Fruit fly (Drosophila melanogaster) whole organism, prepupa: ENCODE data around the gene CG5214.
A peak's percentile ranks its signal among the peaks of the same experiment; 100 is the strongest.

ENCODE experiments used
- Blimp-1 ChIP-seq: fragments of 200-800 bp; sonication (Bioruptor generic); optimal IDR thresholded peaks from 3 replicates; lab custom pipeline; 2017; ENCODE audit warnings: missing biosample characterization, missing genetic modification characterization, mild to moderate bottlenecking, moderate library complexity, missing genetic modification reagents
- CG10631 ChIP-seq: fragments of 200-800 bp; sonication (Bioruptor generic); optimal IDR thresholded peaks from 2 replicates; lab custom pipeline; 2016; ENCODE audit warnings: missing biosample characterization, missing genetic modification characterization
- CG11294 ChIP-seq: fragments of 200-800 bp; sonication (Bioruptor generic); IDR thresholded peaks from 2 replicates; pipeline ENCODE4 v1.3.6; 2022; ENCODE audit warnings: missing biosample characterization, missing genetic modification characterization
- CG15336 ChIP-seq: fragments of 200-800 bp; sonication (Bioruptor generic); IDR thresholded peaks from 2 replicates; pipeline ENCODE4 v1.3.6; 2022; ENCODE audit warnings: missing biosample characterization, missing genetic modification characterization
- CG3032 ChIP-seq: fragments of 200-800 bp; optimal IDR thresholded peaks from 2 replicates; lab custom pipeline; 2019; ENCODE audit warnings: missing biosample characterization, mild to moderate bottlenecking, missing genetic modification characterization, moderate library complexity
- CG31627 ChIP-seq: fragments of 200-800 bp; sonication (Bioruptor generic); optimal IDR thresholded peaks from 3 replicates; lab custom pipeline; 2016; ENCODE audit warnings: missing biosample characterization, missing genetic modification characterization
- CG34406 ChIP-seq: fragments of 200-800 bp; sonication (Bioruptor generic); optimal IDR thresholded peaks from 3 replicates; lab custom pipeline; 2016; ENCODE audit warnings: missing biosample characterization, missing genetic modification characterization
- CG6163 ChIP-seq: fragments of 200-800 bp; sonication (Bioruptor generic); IDR thresholded peaks from 3 replicates; pipeline ENCODE4 v1.3.6; 2022; ENCODE audit warnings: missing biosample characterization, missing genetic modification characterization
- CG6276 ChIP-seq: fragments of 200-800 bp; sonication (Bioruptor generic); optimal IDR thresholded peaks from 2 replicates; lab custom pipeline; 2017; ENCODE audit warnings: missing biosample characterization, mild to moderate bottlenecking, missing genetic modification characterization
- CG6808 ChIP-seq: fragments of 200-800 bp; sonication (Bioruptor generic); optimal IDR thresholded peaks from 3 replicates; lab custom pipeline; 2017; ENCODE audit warnings: missing biosample characterization, missing genetic modification characterization, mild to moderate bottlenecking, moderate library complexity, missing genetic modification reagents
- CG6854 ChIP-seq: fragments of 200-800 bp; sonication (Bioruptor generic); optimal IDR thresholded peaks from 2 replicates; lab custom pipeline; 2017; ENCODE audit warnings: missing biosample characterization, mild to moderate bottlenecking, missing genetic modification characterization
- CG7368 ChIP-seq: fragments of 200-800 bp; sonication (Bioruptor generic); optimal IDR thresholded peaks from 3 replicates; lab custom pipeline; 2016; ENCODE audit warnings: missing biosample characterization, missing genetic modification characterization
- CG8119 ChIP-seq: fragments of 200-800 bp; sonication (Bioruptor generic); IDR thresholded peaks from 3 replicates; pipeline ENCODE4 v1.3.6; 2022; ENCODE audit warnings: missing biosample characterization, missing genetic modification characterization
- CG8319 ChIP-seq: fragments of 200-800 bp; sonication (Bioruptor generic); optimal IDR thresholded peaks from 3 replicates; lab custom pipeline; 2016; ENCODE audit warnings: missing biosample characterization, missing genetic modification characterization
- CG8632 ChIP-seq: fragments of 200-800 bp; sonication (Bioruptor generic); optimal IDR thresholded peaks from 3 replicates; lab custom pipeline; 2016; ENCODE audit warnings: missing biosample characterization, missing genetic modification characterization
- CG9139 ChIP-seq: fragments of 200-800 bp; sonication (Bioruptor generic); optimal IDR thresholded peaks from 3 replicates; lab custom pipeline; 2017; ENCODE audit warnings: missing biosample characterization, mild to moderate bottlenecking, missing genetic modification characterization
- Eip75B ChIP-seq: fragments of 200-800 bp; sonication (Bioruptor generic); optimal IDR thresholded peaks from 3 replicates; lab custom pipeline; 2016; ENCODE audit warnings: missing biosample characterization, missing genetic modification characterization
- Eip78C ChIP-seq: fragments of 200-800 bp; sonication (Bioruptor generic); peaks from one replicate; lab custom pipeline; 2016; ENCODE audit warnings: missing biosample characterization, missing genetic modification characterization
- Eip93F ChIP-seq: fragments of 200-800 bp; sonication (Bioruptor generic); optimal IDR thresholded peaks from 2 replicates; lab custom pipeline; 2016; ENCODE audit warnings: missing biosample characterization, mild to moderate bottlenecking, missing genetic modification characterization
- Ets96B ChIP-seq: fragments of 200-800 bp; optimal IDR thresholded peaks from 2 replicates; lab custom pipeline; 2019; ENCODE audit warnings: missing biosample characterization, mild to moderate bottlenecking, missing genetic modification characterization, moderate library complexity
- Hr38 ChIP-seq: sonication (Bioruptor generic); optimal IDR thresholded peaks from 2 replicates; lab custom pipeline; 2016; ENCODE audit warnings: missing biosample characterization, missing genetic modification characterization
- Hr39 ChIP-seq: fragments of 200-800 bp; sonication (Bioruptor generic); optimal IDR thresholded peaks from 2 replicates; lab custom pipeline; 2016; ENCODE audit warnings: missing biosample characterization, missing genetic modification characterization
- Lpt ChIP-seq: fragments of 200-800 bp; sonication (Bioruptor generic); optimal IDR thresholded peaks from 3 replicates; lab custom pipeline; 2016; ENCODE audit warnings: missing biosample characterization, missing genetic modification characterization
- Sox102F ChIP-seq: fragments of 200-800 bp; sonication (Bioruptor generic); optimal IDR thresholded peaks from 2 replicates; lab custom pipeline; 2016; ENCODE audit warnings: missing biosample characterization, mild to moderate bottlenecking, missing genetic modification characterization
- Sox14 ChIP-seq: fragments of 200-800 bp; sonication (Bioruptor generic); optimal IDR thresholded peaks from 3 replicates; lab custom pipeline; 2016; ENCODE audit warnings: missing biosample characterization, missing genetic modification characterization
- Sox15 ChIP-seq: fragments of 200-800 bp; sonication (Bioruptor generic); optimal IDR thresholded peaks from 3 replicates; lab custom pipeline; 2016; ENCODE audit warnings: missing biosample characterization, missing genetic modification characterization
- eg ChIP-seq: fragments of 200-800 bp; sonication (Bioruptor generic); IDR thresholded peaks from 3 replicates; pipeline ENCODE4 v1.3.6; 2022; ENCODE audit warnings: missing biosample characterization, missing genetic modification characterization
- fd59A ChIP-seq: fragments of 200-800 bp; sonication (Bioruptor generic); optimal IDR thresholded peaks from 2 replicates; lab custom pipeline; 2017; ENCODE audit warnings: missing biosample characterization, mild to moderate bottlenecking, missing genetic modification characterization, missing genetic modification reagents
- fd85E ChIP-seq: fragments of 200-800 bp; sonication (Bioruptor generic); optimal IDR thresholded peaks from 3 replicates; lab custom pipeline; 2016; ENCODE audit warnings: missing biosample characterization, missing genetic modification characterization
- fkh ChIP-seq: fragments of 200-800 bp; sonication (Bioruptor generic); optimal IDR thresholded peaks from 3 replicates; lab custom pipeline; 2017; ENCODE audit warnings: missing biosample characterization, mild to moderate bottlenecking, missing genetic modification characterization, moderate library complexity
- lz ChIP-seq: fragments of 200-800 bp; sonication (Bioruptor generic); optimal IDR thresholded peaks from 3 replicates; lab custom pipeline; 2016; ENCODE audit warnings: missing biosample characterization, missing genetic modification characterization
- net ChIP-seq: fragments of 200-800 bp; sonication (Bioruptor generic); optimal IDR thresholded peaks from 3 replicates; lab custom pipeline; 2016; ENCODE audit warnings: missing biosample characterization, missing genetic modification characterization
- salr ChIP-seq, 2 experiments: fragments of 200-800 bp; sonication (Bioruptor generic); optimal IDR thresholded peaks; 3 replicates each; lab custom pipeline; 2016 to 2018; ENCODE audit warnings: missing biosample characterization in 2 of 2, missing genetic modification characterization in 2 of 2, mild to moderate bottlenecking in 1 of 2
- ss ChIP-seq, 2 experiments: fragments of 200-800 bp; sonication (Bioruptor generic); optimal IDR thresholded peaks; 2 replicates in 1 of 2; 3 replicates in 1 of 2; lab custom pipeline; 2017 to 2018; ENCODE audit warnings: mild to moderate bottlenecking in 2 of 2, missing biosample characterization in 2 of 2, missing genetic modification characterization in 2 of 2, moderate library complexity in 1 of 2
- svp ChIP-seq: fragments of 200-800 bp; sonication (Bioruptor generic); peaks from one replicate; lab custom pipeline; 2016; ENCODE audit warnings: missing biosample characterization, missing genetic modification characterization
- topi ChIP-seq: fragments of 200-800 bp; sonication (Bioruptor generic); optimal IDR thresholded peaks from 3 replicates; lab custom pipeline; 2016; ENCODE audit warnings: missing biosample characterization, missing genetic modification characterization
- vri ChIP-seq: fragments of 200-800 bp; sonication (Bioruptor generic); optimal IDR thresholded peaks from 3 replicates; lab custom pipeline; 2016; ENCODE audit warnings: missing biosample characterization, mild to moderate bottlenecking, missing genetic modification characterization

Gene CG5214

DNA sequence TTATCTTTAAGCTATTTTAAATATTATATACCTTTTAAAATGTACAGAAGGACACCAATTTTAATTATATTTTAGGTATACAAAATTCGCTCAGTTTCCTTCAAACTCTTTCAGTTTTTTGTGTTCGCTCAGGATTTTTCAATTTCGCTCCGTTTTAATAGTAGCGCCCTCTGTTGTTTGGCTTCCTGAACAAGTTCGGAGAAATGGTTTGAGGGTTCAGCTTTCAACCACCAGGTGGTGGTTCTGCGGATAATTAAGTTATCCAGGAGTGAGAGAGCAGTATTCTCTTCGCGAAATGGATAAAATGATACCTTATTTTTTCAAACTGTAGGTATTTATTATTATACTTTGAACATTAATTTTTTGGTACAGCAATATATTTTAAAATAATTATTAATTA is 24.9 kb downstream of the CG5214 start (continued):
- TF ChIP-seq eg (GFP tag; lab: Robert Waterston, UW) (peak; percentile 39; the same call in 1 of the 3 replicates), Sox15 (GFP tag; lab: Kevin White, UChicago) (no peak), CG6276 (GFP tag; lab: Kevin White, UChicago) (peak; percentile 39), Ets96B (tag; lab: Kevin White, UChicago) (peak; percentile 38), CG6854 (GFP tag; lab: Kevin White, UChicago) (no peak), fkh (GFP tag; lab: Kevin White, UChicago) (no peak), CG8632 (GFP tag; lab: Kevin White, UChicago) (peak; percentile 13), CG8319 (GFP tag; lab: Kevin White, UChicago) (peak; percentile 4), Blimp-1 (GFP tag; lab: Kevin White, UChicago) (no peak), CG3032 (no peak), lz (GFP tag; lab: Kevin White, UChicago) (peak; percentile 47), CG8119 (GFP tag; lab: Robert Waterston, UW) (no peak), CG34406 (GFP tag; lab: Kevin White, UChicago) (peak; percentile 24), net (GFP tag; lab: Kevin White, UChicago) (peak; percentile 45), topi (GFP tag; lab: Kevin White, UChicago) (peak; percentile 53), svp (GFP tag; lab: Kevin White, UChicago) (peak; percentile 50), Sox102F (GFP tag; lab: Kevin White, UChicago) (peak; percentile 37), Hr39 (GFP tag; lab: Kevin White, UChicago) (peak; percentile 37), fd85E (GFP tag; lab: Kevin White, UChicago) (peak; percentile 11), Eip75B (GFP tag; lab: Kevin White, UChicago) (peak; percentile 47), Hr38 (GFP tag; lab: Kevin White, UChicago) (no peak), CG7368 (GFP tag; lab: Kevin White, UChicago) (peak; percentile 57), Sox14 (GFP tag; lab: Kevin White, UChicago) (peak; percentile 21), Eip93F (GFP tag; lab: Kevin White, UChicago) (no peak), CG31627 (peak; percentile 33)

DNA sequence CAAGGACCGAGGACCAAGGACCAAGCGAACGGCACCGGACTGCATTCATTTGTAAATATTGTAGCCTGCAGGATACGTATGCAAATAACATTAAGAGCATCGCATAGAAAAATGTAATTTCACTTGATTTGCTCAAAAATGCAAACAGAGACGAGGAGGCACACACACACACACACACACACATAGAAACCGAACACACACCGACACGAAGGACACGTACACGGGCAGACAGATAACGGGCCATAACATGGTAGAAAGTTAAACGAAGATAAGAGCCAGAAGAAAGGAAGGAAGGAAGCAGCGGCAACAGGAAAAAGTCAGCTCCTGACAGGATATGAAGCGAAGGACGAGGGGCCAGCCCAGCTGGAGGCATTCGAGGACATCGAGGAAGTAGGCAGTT is 26.5 kb downstream of the CG5214 start:
- TF ChIP-seq Eip78C (GFP tag; lab: Kevin White, UChicago) = no peak
- TF ChIP-seq fd59A (GFP tag; lab: Kevin White, UChicago) = no peak
- no peak for TF ChIP-seq CG31627
- no peak for TF ChIP-seq net (GFP tag; lab: Kevin White, UChicago)
- TF ChIP-seq CG3032 = no peak
- no peak for TF ChIP-seq CG15336
- no peak for TF ChIP-seq ss (GFP tag; optimal IDR thresholded peaks at IDR 0.05; lab: Kevin White, UChicago)
- no peak for TF ChIP-seq vri
- TF ChIP-seq CG7368 (GFP tag; lab: Kevin White, UChicago) = no peak
- no peak for TF ChIP-seq CG9139
- no peak for TF ChIP-seq CG11294 (GFP tag; lab: Robert Waterston, UW)
- TF ChIP-seq fd85E (GFP tag; lab: Kevin White, UChicago) = no peak
- TF ChIP-seq CG10631 (GFP tag; lab: Kevin White, UChicago) = no peak
- TF ChIP-seq CG6808 (GFP tag; lab: Kevin White, UChicago) = no peak

DNA sequence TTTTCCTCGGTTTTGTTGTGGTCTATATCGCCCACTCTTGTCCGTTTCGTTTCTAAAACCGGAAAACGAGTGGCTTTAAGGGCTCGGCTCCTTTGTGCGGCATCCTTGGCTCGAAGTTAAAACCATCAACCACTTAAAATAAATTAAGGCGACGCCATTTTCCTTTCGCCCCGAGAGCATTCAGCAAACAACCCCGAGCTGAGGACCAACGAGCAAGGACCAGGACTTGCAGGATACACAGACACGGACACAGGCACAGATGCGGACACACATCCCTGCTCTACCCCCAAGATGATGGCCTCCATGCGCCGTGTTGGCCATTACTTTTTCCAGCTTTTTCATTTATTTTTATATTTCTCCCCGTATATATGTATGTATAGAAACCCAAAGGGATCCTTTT is 28.6 kb downstream of the CG5214 start:
- no peak for TF ChIP-seq CG6163 (GFP tag; lab: Robert Waterston, UW)

DNA sequence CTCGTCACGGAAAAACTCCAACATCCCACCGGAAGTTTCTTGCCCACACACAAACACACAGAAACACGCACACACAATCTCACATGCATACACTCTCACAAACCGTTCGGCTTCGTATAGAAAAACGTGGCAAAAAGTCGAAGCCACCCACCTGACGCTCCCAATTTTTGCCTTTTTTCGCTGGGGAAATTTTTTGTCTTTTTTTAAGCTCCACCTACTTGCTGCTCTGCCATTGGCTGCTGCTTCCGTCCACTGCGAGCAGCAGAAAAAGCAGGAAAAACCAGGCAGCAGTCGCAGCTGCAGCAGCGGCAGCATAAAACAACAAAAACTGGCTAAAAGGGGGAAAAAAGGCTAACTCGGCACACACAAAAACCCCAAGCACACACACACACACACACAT is 37.8 kb downstream of the CG5214 start:
- TF ChIP-seq Sox15 (GFP tag; lab: Kevin White, UChicago) (no peak), ss (GFP tag; optimal IDR thresholded peaks at IDR 0.05; lab: Kevin White, UChicago) (peak in 1 of 2 experiments; percentile 36), Lpt (GFP tag; lab: Kevin White, UChicago) (no peak), CG6276 (GFP tag; lab: Kevin White, UChicago) (peak; percentile 1), svp (GFP tag; lab: Kevin White, UChicago) (peak; percentile 25), salr (GFP tag; optimal IDR thresholded peaks at IDR 0.05; lab: Kevin White, UChicago) (no peak)
